Worm (Caenorhabditis elegans) whole organism, young adult: Measurements from ENCODE around the gene C15H11.1.

Experiments
- C06A6.2 ChIP-seq: fragments of 200-800 bp; sonication (Bioruptor generic); conservative IDR thresholded peaks from 2 replicates; pipeline ENCODE4 v1.3.6; 2022; ENCODE audit warnings: missing genetic modification characterization, missing compliant biosample characterization
- F52B5.7 ChIP-seq: sonication (generic microtip); optimal IDR thresholded peaks from 2 replicates; lab custom pipeline; 2016; ENCODE audit warnings: mild to moderate bottlenecking, missing genetic modification characterization, missing compliant biosample characterization
- F55B11.4 ChIP-seq: sonication (generic microtip); optimal IDR thresholded peaks from 2 replicates; lab custom pipeline; 2016; ENCODE audit warnings: missing compliant biosample characterization, missing genetic modification characterization, borderline replicate concordance; ENCODE audit not compliant: insufficient read depth
- K11D2.4 ChIP-seq: fragments of 200-800 bp; sonication (Bioruptor generic); IDR thresholded peaks from 2 replicates; pipeline ENCODE4 v1.3.6; 2022; ENCODE audit warnings: missing genetic modification reagents, missing genetic modification characterization, missing compliant biosample characterization
- K12H6.12 ChIP-seq: fragments of 200-800 bp; sonication (Bioruptor generic); optimal IDR thresholded peaks from 2 replicates; lab custom pipeline; 2018; ENCODE audit warnings: mild to moderate bottlenecking, missing genetic modification characterization, missing compliant biosample characterization
- akir-1 ChIP-seq: fragments of 200-800 bp; sonication (Bioruptor generic); optimal IDR thresholded peaks from 2 replicates; lab custom pipeline; 2018; ENCODE audit warnings: mild to moderate bottlenecking, missing genetic modification characterization, moderate library complexity, missing compliant biosample characterization
- aptf-2 ChIP-seq: fragments of 200-800 bp; sonication (Bioruptor generic); conservative IDR thresholded peaks from 2 replicates; pipeline ENCODE4 v1.3.6; 2022; ENCODE audit warnings: missing genetic modification reagents, missing genetic modification characterization, missing compliant biosample characterization
- athp-1 ChIP-seq: sonication (generic microtip); optimal IDR thresholded peaks from 2 replicates; lab custom pipeline; 2017; ENCODE audit warnings: mild to moderate bottlenecking, missing genetic modification characterization, missing compliant biosample characterization
- attf-3 ChIP-seq: fragments of 200-800 bp; sonication (Bioruptor generic); conservative IDR thresholded peaks from 2 replicates; pipeline ENCODE4 v1.3.6; 2022; ENCODE audit warnings: missing genetic modification reagents, missing genetic modification characterization, missing compliant biosample characterization
- attf-6 ChIP-seq: fragments of 200-800 bp; sonication (Bioruptor generic); IDR thresholded peaks from 2 replicates; pipeline ENCODE4 v1.3.6; 2022; ENCODE audit warnings: missing genetic modification reagents, missing genetic modification characterization, missing compliant biosample characterization
- cebp-1 ChIP-seq, 2 experiments: fragments of 200-800 bp in 1 of 2; sonication (Bioruptor generic) in 1 of 2; sonication (generic microtip) in 1 of 2; IDR thresholded peaks in 1 of 2; optimal IDR thresholded peaks in 1 of 2; 2 replicates each; pipeline versions ENCODE4 v1.3.6 to Lab custom; 2017 to 2022; ENCODE audit warnings: missing compliant biosample characterization in 2 of 2, missing genetic modification characterization in 2 of 2, mild to moderate bottlenecking in 1 of 2, missing genetic modification reagents in 1 of 2, moderate library complexity in 1 of 2
- ceh-100 ChIP-seq: fragments of 200-800 bp; sonication (Bioruptor generic); IDR thresholded peaks from 2 replicates; pipeline ENCODE4 v1.3.6; 2022; ENCODE audit warnings: missing genetic modification reagents, missing genetic modification characterization, missing compliant biosample characterization
- ceh-27 ChIP-seq: fragments of 200-800 bp; sonication (Bioruptor generic); optimal IDR thresholded peaks from 2 replicates; lab custom pipeline; 2018; ENCODE audit warnings: mild to moderate bottlenecking, missing genetic modification characterization, moderate library complexity, missing compliant biosample characterization
- ceh-40 ChIP-seq: fragments of 200-800 bp; sonication (Bioruptor generic); IDR thresholded peaks from 2 replicates; pipeline ENCODE4 v1.3.6; 2022; ENCODE audit warnings: missing genetic modification characterization, missing compliant biosample characterization
- ceh-58 ChIP-seq: fragments of 200-800 bp; sonication (Bioruptor generic); IDR thresholded peaks from 2 replicates; pipeline ENCODE4 v1.3.6; 2022; ENCODE audit warnings: missing genetic modification characterization, missing compliant biosample characterization
- die-1 ChIP-seq: sonication (generic microtip); optimal IDR thresholded peaks from 2 replicates; lab custom pipeline; 2016; ENCODE audit warnings: missing genotype, mild to moderate bottlenecking, missing genetic modification characterization, missing compliant biosample characterization
- dox-1 ChIP-seq: fragments of 200-800 bp; sonication (Bioruptor generic); IDR thresholded peaks from 2 replicates; pipeline ENCODE4 v1.3.6; 2022; ENCODE audit warnings: missing genetic modification reagents, missing genetic modification characterization, missing compliant biosample characterization
- efl-1 ChIP-seq: fragments of 150-350 bp; optimal IDR thresholded peaks from 2 replicates; lab custom pipeline; 2014; ENCODE audit warnings: missing biosample characterization, missing genetic modification reagents, missing genetic modification characterization
- egrh-3 ChIP-seq: fragments of 200-800 bp; sonication (Bioruptor generic); IDR thresholded peaks from 2 replicates; pipeline ENCODE4 v1.3.6; 2022; ENCODE audit warnings: missing genetic modification reagents, missing genetic modification characterization, missing compliant biosample characterization
- gei-17 ChIP-seq: fragments of 200-800 bp; sonication (Bioruptor generic); optimal IDR thresholded peaks from 2 replicates; lab custom pipeline; 2018; ENCODE audit warnings: mild to moderate bottlenecking, missing genetic modification characterization, missing compliant biosample characterization
- hmg-20 ChIP-seq: fragments of 200-800 bp; sonication (Bioruptor generic); IDR thresholded peaks from 2 replicates; pipeline ENCODE4 v1.3.6; 2022; ENCODE audit warnings: missing genetic modification reagents, missing genetic modification characterization, missing compliant biosample characterization
- let-526 ChIP-seq: fragments of 200-800 bp; sonication (Bioruptor generic); IDR thresholded peaks from 2 replicates; pipeline ENCODE4 v1.3.6; 2022; ENCODE audit warnings: missing genetic modification reagents, missing genetic modification characterization, missing compliant biosample characterization
- lin-26 ChIP-seq: fragments of 200-800 bp; sonication (Bioruptor generic); IDR thresholded peaks from 2 replicates; pipeline ENCODE4 v1.3.6; 2022; ENCODE audit warnings: missing genetic modification reagents, missing genetic modification characterization, missing compliant biosample characterization
- lin-35 ChIP-seq, 3 experiments: fragments of 150-350 bp in 2 of 3; sonication (generic microtip) in 1 of 3; optimal IDR thresholded peaks; 2 replicates each; lab custom pipeline; 2014 to 2018; ENCODE audit warnings: missing biosample characterization in 3 of 3, missing genetic modification characterization in 3 of 3, missing genetic modification reagents in 3 of 3
- lin-40 ChIP-seq: sonication (generic microtip); optimal IDR thresholded peaks from 2 replicates; lab custom pipeline; 2016; ENCODE audit warnings: missing genetic modification characterization, mild to moderate bottlenecking, missing compliant biosample characterization, missing genotype, missing genetic modification reagents
- lir-1 ChIP-seq: fragments of 200-800 bp; sonication (Bioruptor generic); conservative IDR thresholded peaks from 2 replicates; pipeline ENCODE4 v1.3.6; 2022; ENCODE audit warnings: missing genetic modification reagents, missing genetic modification characterization, missing compliant biosample characterization
- madf-8 ChIP-seq: fragments of 200-800 bp; sonication (Bioruptor generic); conservative IDR thresholded peaks from 2 replicates; pipeline ENCODE4 v1.3.6; 2022; ENCODE audit warnings: missing genetic modification reagents, missing genetic modification characterization, missing compliant biosample characterization
- mel-28 ChIP-seq: sonication (generic microtip); optimal IDR thresholded peaks from 2 replicates; lab custom pipeline; 2016; ENCODE audit warnings: borderline replicate concordance, mild to moderate bottlenecking, missing genetic modification characterization, missing compliant biosample characterization
- nfya-1 ChIP-seq: sonication (generic microtip); optimal IDR thresholded peaks from 2 replicates; lab custom pipeline; 2017; ENCODE audit warnings: antibody characterized with exemption, missing compliant biosample characterization, missing genetic modification characterization, borderline replicate concordance; ENCODE audit not compliant: insufficient read depth
- nfyb-1 ChIP-seq: fragments of 200-800 bp; sonication (Bioruptor generic); IDR thresholded peaks from 2 replicates; pipeline ENCODE4 v1.3.6; 2022; ENCODE audit warnings: missing genetic modification reagents, missing genetic modification characterization, missing compliant biosample characterization
- nhr-120 ChIP-seq: fragments of 200-800 bp; sonication (Bioruptor generic); IDR thresholded peaks from 2 replicates; pipeline ENCODE4 v1.3.6; 2022; ENCODE audit warnings: missing genetic modification characterization, missing compliant biosample characterization
- nhr-80 ChIP-seq: sonication (generic microtip); optimal IDR thresholded peaks from 2 replicates; lab custom pipeline; 2016; ENCODE audit warnings: missing genetic modification characterization, missing compliant biosample characterization
- nhr-90 ChIP-seq: sonication (generic microtip); optimal IDR thresholded peaks from 2 replicates; lab custom pipeline; 2016; ENCODE audit warnings: missing genotype, mild to moderate bottlenecking, missing genetic modification characterization, missing compliant biosample characterization
- pbrm-1 ChIP-seq: fragments of 200-800 bp; sonication (Bioruptor generic); IDR thresholded peaks from 2 replicates; pipeline ENCODE4 v1.3.6; 2022; ENCODE audit warnings: missing genetic modification reagents, missing genetic modification characterization, missing compliant biosample characterization
- pha-4 ChIP-seq: fragments of 150-350 bp; sonication (generic microtip); optimal IDR thresholded peaks from 2 replicates; lab custom pipeline; 2014; ENCODE audit warnings: missing biosample characterization, missing genetic modification reagents, missing genetic modification characterization
- rpc-1 ChIP-seq, 2 experiments: fragments of 150-350 bp in 1 of 2; sonication (generic microtip) in 1 of 2; optimal IDR thresholded peaks; 2 replicates each; lab custom pipeline; 2014 to 2018; ENCODE audit warnings: missing biosample characterization in 1 of 2, missing genetic modification characterization in 1 of 2, missing genetic modification reagents in 1 of 2, missing genotype in 1 of 2
- snpc-1.3 ChIP-seq: sonication (generic microtip); optimal IDR thresholded peaks from 2 replicates; lab custom pipeline; 2017; ENCODE audit warnings: missing genetic modification characterization, mild to moderate bottlenecking, missing compliant biosample characterization, antibody characterized with exemption, moderate library complexity, missing genotype, missing genetic modification reagents; ENCODE audit not compliant: insufficient read depth
- tbp1 ChIP-seq: fragments of 200-800 bp; sonication (Bioruptor generic); optimal IDR thresholded peaks from 2 replicates; lab custom pipeline; 2018; ENCODE audit warnings: mild to moderate bottlenecking, missing genetic modification characterization, missing compliant biosample characterization
- unc-130 ChIP-seq: sonication (generic microtip); optimal IDR thresholded peaks from 2 replicates; lab custom pipeline; 2016; ENCODE audit warnings: missing genetic modification reagents, missing genetic modification characterization, missing compliant biosample characterization
- unc-62 ChIP-seq: fragments of 150-350 bp; optimal IDR thresholded peaks from 2 replicates; lab custom pipeline; 2014; ENCODE audit warnings: missing biosample characterization, missing genetic modification reagents, missing genetic modification characterization
- zfh-2 ChIP-seq: fragments of 200-800 bp; sonication (Bioruptor generic); conservative IDR thresholded peaks from 2 replicates; pipeline ENCODE4 v1.3.6; 2022; ENCODE audit warnings: missing genetic modification reagents, missing genetic modification characterization, missing compliant biosample characterization
- ztf-18 ChIP-seq: sonication (generic microtip); optimal IDR thresholded peaks from 2 replicates; lab custom pipeline; 2016; ENCODE audit warnings: missing genotype, mild to moderate bottlenecking, missing genetic modification characterization, missing compliant biosample characterization

Gene C15H11.1

DNA sequence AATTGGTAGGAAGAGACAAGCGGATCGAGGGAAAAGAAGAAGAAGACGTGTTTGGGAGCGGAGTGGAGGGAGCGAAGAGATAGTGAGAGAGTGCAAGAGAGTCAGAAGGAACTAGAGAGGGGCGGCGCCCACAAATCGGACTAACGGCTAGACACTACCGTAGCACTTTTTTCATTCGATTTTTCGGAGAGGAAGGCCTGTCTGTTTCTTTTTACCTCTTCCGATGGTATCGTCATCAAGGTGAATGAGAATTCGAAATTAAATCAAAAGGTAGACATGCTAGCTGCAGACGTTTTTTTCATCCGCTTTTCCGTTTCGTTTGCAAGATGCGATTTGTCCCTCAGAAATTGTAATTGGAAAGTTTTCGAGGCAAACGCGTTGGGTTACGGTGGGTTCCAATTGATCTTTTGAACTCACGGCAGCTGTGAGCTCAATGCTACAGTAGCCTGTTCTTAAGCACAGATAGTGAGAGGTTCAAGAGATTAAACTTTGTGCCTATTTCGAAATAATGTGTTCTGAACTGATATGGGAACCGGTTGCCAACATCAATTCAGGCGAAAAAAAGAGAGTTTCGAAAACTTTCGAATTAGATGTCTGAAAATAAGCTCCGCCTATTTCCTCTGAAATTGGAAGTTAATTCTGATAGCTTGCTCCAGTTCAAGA lies 28.9 kb upstream of the C15H11.1 start:
- TF ChIP-seq nfyb-1 (GFP tag; lab: Robert Waterston, UW) (peak; percentile 57; the same call in 1 of the 2 replicates), ceh-27 (GFP tag; lab: Kevin White, UChicago) (peak; percentile 14), let-526 (GFP tag; lab: Robert Waterston, UW) (no peak), aptf-2 (GFP tag; lab: Robert Waterston, UW) (no peak), cebp-1 (GFP tag; IDR thresholded peaks at IDR 0.05; lab: Robert Waterston, UW) (peak; percentile 76; the same call in 1 of the 2 replicates), cebp-1 (tag; optimal IDR thresholded peaks at IDR 0.05; lab: Kevin White, UChicago) (peak; percentile 74), C06A6.2 (GFP tag; lab: Robert Waterston, UW) (no peak), unc-130 (GFP tag; lab: Kevin White, UChicago) (no peak), akir-1 (no peak), pha-4 (tag; lab: Kevin White, UChicago) (no peak), ceh-58 (GFP tag; lab: Robert Waterston, UW) (no peak), athp-1 (no peak), snpc-1.3 (tag; lab: Kevin White, UChicago) (no peak), zfh-2 (GFP tag; lab: Robert Waterston, UW) (peak; percentile 63; the same call in 1 of the 2 replicates), mel-28 (tag; lab: Kevin White, UChicago) (no peak), F55B11.4 (tag; lab: Kevin White, UChicago) (no peak), unc-62 (no peak), ceh-100 (GFP tag; lab: Robert Waterston, UW) (no peak), nhr-120 (no peak), nhr-80 (tag; lab: Kevin White, UChicago) (peak; percentile 43), lin-40 (peak; percentile 11), ceh-40 (no peak), K12H6.12 (tag; lab: Kevin White, UChicago) (no peak), nfya-1 (tag; lab: Kevin White, UChicago) (no peak), lir-1 (GFP tag; lab: Robert Waterston, UW) (no peak)

DNA sequence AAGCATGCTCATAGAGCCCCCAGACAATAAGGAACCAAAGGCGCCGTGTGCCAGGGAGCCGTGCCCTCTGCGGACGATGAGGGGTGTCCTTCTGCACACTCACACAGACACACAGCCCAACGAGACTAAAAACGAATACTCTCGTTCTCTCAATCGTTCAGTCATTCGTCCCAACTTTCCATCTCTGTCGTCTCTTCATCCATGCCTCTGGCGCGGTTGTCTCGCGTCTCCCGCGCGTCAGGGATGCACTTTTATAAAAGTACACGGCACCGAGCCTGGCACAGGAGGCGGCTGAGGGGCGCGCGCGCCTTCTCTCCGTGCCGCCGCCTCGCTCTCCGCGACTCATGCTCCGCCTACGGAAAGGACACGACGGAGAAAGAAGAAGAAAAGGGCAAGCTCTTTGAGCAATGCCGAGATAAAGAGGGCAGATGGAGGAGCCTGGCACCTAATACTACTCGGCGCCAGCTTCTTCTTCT lies 27.1 kb upstream of the C15H11.1 start:
- TF ChIP-seq lin-35 (GFP tag; optimal IDR thresholded peaks at IDR 0.05; lab: Kevin White, UChicago): peak in 1 of 3 experiments; percentile 25
- TF ChIP-seq nhr-80 (tag; lab: Kevin White, UChicago): peak; percentile 28
- peak; percentile 36 for TF ChIP-seq ztf-18 (tag; lab: Kevin White, UChicago)
- TF ChIP-seq madf-8 (GFP tag; lab: Robert Waterston, UW): no peak
- peak; percentile 31 for TF ChIP-seq F52B5.7 (tag; lab: Kevin White, UChicago)
- TF ChIP-seq attf-6 (GFP tag; lab: Robert Waterston, UW): no peak
- TF ChIP-seq tbp1: peak; percentile 34
- TF ChIP-seq K12H6.12 (tag; lab: Kevin White, UChicago): peak; percentile 48
- 0 out of 2 replicates have a peak, but pooled peaks have one; percentile 34 for TF ChIP-seq hmg-20 (GFP tag; lab: Robert Waterston, UW)
- TF ChIP-seq gei-17 (GFP tag; lab: Kevin White, UChicago): peak; percentile 40
- 0 out of 2 replicates have a peak, but pooled peaks have one; percentile 40 for TF ChIP-seq pbrm-1 (GFP tag; lab: Robert Waterston, UW)
- peak; percentile 99 for TF ChIP-seq zfh-2 (GFP tag; lab: Robert Waterston, UW)
- TF ChIP-seq nfyb-1 (GFP tag; lab: Robert Waterston, UW): peak; percentile 39; the same call in 1 of the 2 replicates
- peak; percentile 16 for TF ChIP-seq die-1 (tag; lab: Kevin White, UChicago)
- peak; percentile 68 for TF ChIP-seq K11D2.4 (GFP tag; lab: Robert Waterston, UW)
- no peak for TF ChIP-seq attf-3 (GFP tag; lab: Robert Waterston, UW)
- TF ChIP-seq unc-62: no peak
- TF ChIP-seq dox-1 (GFP tag; lab: Robert Waterston, UW): 0 out of 2 replicates have a peak, but pooled peaks have one; percentile 39
- no peak for TF ChIP-seq nhr-120
- peak; percentile 66 for TF ChIP-seq lin-40
- no peak for TF ChIP-seq efl-1 (GFP tag; lab: Kevin White, UChicago)
- TF ChIP-seq cebp-1 (GFP tag; IDR thresholded peaks at IDR 0.05; lab: Robert Waterston, UW): no peak
- peak; percentile 57 for TF ChIP-seq cebp-1 (tag; optimal IDR thresholded peaks at IDR 0.05; lab: Kevin White, UChicago)
- peak; percentile 5 for TF ChIP-seq nhr-90
- TF ChIP-seq lin-26: peak; percentile 51; the same call in 1 of the 2 replicates
- TF ChIP-seq egrh-3 (GFP tag; lab: Robert Waterston, UW): peak; percentile 86
- no peak for TF ChIP-seq rpc-1 (optimal IDR thresholded peaks at IDR 0.05; lab: Kevin White, UChicago)
- no peak for TF ChIP-seq rpc-1 (tag; optimal IDR thresholded peaks at IDR 0.05; lab: Kevin White, UChicago)
